Worm (Caenorhabditis elegans) whole organism, L4 larva: ENCODE results near the gene ZC250.5.

Experiments
- aha-1 ChIP-seq: fragments of 150-350 bp; peaks from one replicate; lab custom pipeline; 2014; ENCODE audit warnings: missing biosample characterization, missing genetic modification characterization
- dpl-1 ChIP-seq: fragments of 150-350 bp; optimal IDR thresholded peaks from 2 replicates; lab custom pipeline; 2014; ENCODE audit warnings: missing biosample characterization, missing genetic modification reagents, missing genetic modification characterization
- dve-1 ChIP-seq: sonication (generic microtip); optimal IDR thresholded peaks from 2 replicates; lab custom pipeline; 2017; ENCODE audit warnings: antibody characterized with exemption, mild to moderate bottlenecking, missing genetic modification characterization, missing compliant biosample characterization; ENCODE audit not compliant: insufficient read depth
- nhr-76 ChIP-seq: fragments of 150-350 bp; optimal IDR thresholded peaks from 2 replicates; lab custom pipeline; 2014; ENCODE audit warnings: missing biosample characterization, missing genetic modification characterization
- unc-39 ChIP-seq: sonication (generic microtip); optimal IDR thresholded peaks from 2 replicates; lab custom pipeline; 2017; ENCODE audit warnings: missing biosample characterization, missing genetic modification characterization
- zag-1 ChIP-seq: fragments of 150-350 bp; optimal IDR thresholded peaks from 2 replicates; lab custom pipeline; 2014; ENCODE audit warnings: missing biosample characterization, missing genetic modification characterization

DNA sequence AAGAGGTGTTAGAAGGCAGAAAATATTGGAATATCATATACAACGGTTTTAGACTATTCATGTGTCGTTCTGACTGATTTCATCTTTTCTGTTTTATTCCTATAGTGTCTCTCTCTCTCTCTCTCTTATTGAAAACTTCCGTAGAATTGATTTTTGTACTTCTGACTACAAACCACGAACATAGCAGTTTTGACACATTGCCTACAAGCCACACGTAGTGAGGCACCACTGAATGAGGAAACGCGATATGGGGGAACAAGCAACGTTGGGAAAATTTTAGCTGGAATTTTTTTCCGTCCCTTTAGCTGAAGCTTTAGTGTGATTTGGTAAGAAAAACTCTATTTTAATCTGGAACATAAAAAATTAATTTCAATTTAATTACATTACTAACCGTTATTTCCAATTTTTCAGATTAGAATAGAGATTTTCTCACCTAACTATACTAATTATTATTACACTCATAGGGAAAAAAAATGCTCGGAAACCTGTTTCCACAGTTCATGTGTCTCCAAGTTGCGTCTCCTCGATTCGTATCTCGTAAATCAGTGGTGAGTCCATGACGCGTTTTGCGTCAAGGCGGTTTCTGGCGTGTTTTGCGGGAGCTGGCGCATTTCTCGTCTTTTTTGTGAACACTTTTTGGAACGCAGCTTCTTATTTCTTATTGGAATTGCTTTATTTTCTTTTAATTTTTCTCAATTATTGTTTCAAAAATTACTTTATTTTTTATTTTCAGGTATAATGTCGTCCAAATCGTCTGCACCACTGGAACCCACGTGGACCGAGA lies 14.9 kb upstream of the ZC250.5 start, which contains the start of the genes nhr-142 and F44E7.9:
- TF ChIP-seq aha-1 (tag; lab: Kevin White, UChicago) (peak; percentile 96), dve-1 (peak; percentile 82), nhr-76 (tag; lab: Kevin White, UChicago) (no peak), dpl-1 (peak; percentile 83), unc-39 (no peak), zag-1 (tag; lab: Kevin White, UChicago) (no peak)
